Worm (Caenorhabditis elegans): ENCODE measurements around the gene clec-222.

ce11 chrV:11279564-11279963, 8.4 kb downstream of the clec-222 start:
- TF ChIP-seq flt-1 (GFP tag; IDR thresholded peaks at IDR 0.05) = no peak
- no peak for TF ChIP-seq ama-1 (optimal IDR thresholded peaks at IDR 0.05)
- TF ChIP-seq hnd-1 (tag; optimal IDR thresholded peaks at IDR 0.05) = no peak
- TF ChIP-seq F13C5.2 (tag; optimal IDR thresholded peaks at IDR 0.05) = no peak
- TF ChIP-seq aly-1 (tag; optimal IDR thresholded peaks at IDR 0.05) = no peak

Data from whole organism, early embryonic.